Worm (Caenorhabditis elegans) whole organism, L4 larva: ENCODE results near the gene srg-34.

Experiments used
- D1046.2 ChIP-seq: fragments of 200-800 bp; sonication (Bioruptor generic); IDR thresholded peaks from 2 replicates; pipeline ENCODE4 v1.3.6; 2022; ENCODE audit warnings: missing genetic modification characterization, missing compliant biosample characterization
- F10B5.3 ChIP-seq: sonication (generic microtip); optimal IDR thresholded peaks from 2 replicates; lab custom pipeline; 2016; ENCODE audit warnings: mild to moderate bottlenecking, missing genetic modification characterization, missing compliant biosample characterization
- F26F4.8 ChIP-seq: fragments of 200-800 bp; sonication (Bioruptor generic); conservative IDR thresholded peaks from 2 replicates; pipeline ENCODE4 v1.3.6; 2022; ENCODE audit warnings: missing genetic modification characterization, missing compliant biosample characterization
- T26A8.4 ChIP-seq: fragments of 200-800 bp; sonication (Bioruptor generic); IDR thresholded peaks from 2 replicates; pipeline ENCODE4 v1.3.6; 2022; ENCODE audit warnings: missing genetic modification characterization, missing compliant biosample characterization
- Y5F2A.4 ChIP-seq: fragments of 200-800 bp; sonication (Bioruptor generic); optimal IDR thresholded peaks from 2 replicates; lab custom pipeline; 2018; ENCODE audit warnings: mild to moderate bottlenecking, missing genetic modification characterization, missing compliant biosample characterization
- ZK546.5 ChIP-seq, 2 experiments: sonication (generic microtip); optimal IDR thresholded peaks; 2 replicates each; lab custom pipeline; 2017; ENCODE audit warnings: missing biosample characterization in 2 of 2, missing genetic modification characterization in 2 of 2
- aha-1 ChIP-seq: fragments of 150-350 bp; peaks from one replicate; lab custom pipeline; 2014; ENCODE audit warnings: missing biosample characterization, missing genetic modification characterization
- aly-2 ChIP-seq: sonication (generic microtip); optimal IDR thresholded peaks from 2 replicates; lab custom pipeline; 2018; ENCODE audit warnings: missing biosample characterization, missing genetic modification characterization
- ama-1 ChIP-seq: fragments of 150-350 bp; optimal IDR thresholded peaks from 2 replicates; lab custom pipeline; 2014; ENCODE audit warnings: inconsistent platforms, mixed read lengths
- cey-2 ChIP-seq: sonication (generic microtip); optimal IDR thresholded peaks from 3 replicates; lab custom pipeline; 2017; ENCODE audit warnings: missing genetic modification characterization, mild to moderate bottlenecking, missing compliant biosample characterization, antibody characterized with exemption, borderline replicate concordance; ENCODE audit not compliant: insufficient read depth
- ctbp-1 ChIP-seq: fragments of 200-800 bp; sonication (Bioruptor generic); IDR thresholded peaks from 2 replicates; pipeline ENCODE4 v1.3.6; 2022; ENCODE audit warnings: missing genetic modification reagents, missing genetic modification characterization, missing compliant biosample characterization
- daf-16 ChIP-seq, 3 experiments: sonication (generic microtip); optimal IDR thresholded peaks; 2 replicates each; lab custom pipeline; 2016 to 2017; ENCODE audit warnings: missing genetic modification characterization in 3 of 3, missing genetic modification reagents in 3 of 3, mild to moderate bottlenecking in 2 of 3, missing compliant biosample characterization in 2 of 3, missing biosample characterization in 1 of 3, moderate library complexity in 1 of 3
- daf-19 ChIP-seq: fragments of 200-800 bp; sonication (Bioruptor generic); conservative IDR thresholded peaks from 2 replicates; pipeline ENCODE4 v1.3.6; 2022; ENCODE audit warnings: missing genetic modification characterization, missing compliant biosample characterization
- daf-8 ChIP-seq: fragments of 200-800 bp; sonication (Bioruptor generic); IDR thresholded peaks from 2 replicates; pipeline ENCODE4 v1.3.6; 2022; ENCODE audit warnings: missing genetic modification characterization, missing compliant biosample characterization
- dmd-8 ChIP-seq: fragments of 200-800 bp; sonication (Bioruptor generic); IDR thresholded peaks from 2 replicates; pipeline ENCODE4 v1.3.6; 2022; ENCODE audit warnings: missing genetic modification characterization, missing compliant biosample characterization
- dve-1 ChIP-seq: sonication (generic microtip); optimal IDR thresholded peaks from 2 replicates; lab custom pipeline; 2017; ENCODE audit warnings: antibody characterized with exemption, mild to moderate bottlenecking, missing genetic modification characterization, missing compliant biosample characterization; ENCODE audit not compliant: insufficient read depth
- egl-43 ChIP-seq: fragments of 200-800 bp; sonication (Bioruptor generic); IDR thresholded peaks from 2 replicates; pipeline ENCODE4 v1.3.6; 2022; ENCODE audit warnings: missing genetic modification reagents, missing genetic modification characterization, missing compliant biosample characterization
- gei-8 ChIP-seq: fragments of 200-800 bp; sonication (Bioruptor generic); optimal IDR thresholded peaks from 2 replicates; lab custom pipeline; 2018; ENCODE audit warnings: mild to moderate bottlenecking, missing genetic modification characterization, missing compliant biosample characterization
- hif-1 ChIP-seq, 2 experiments: sonication (generic microtip); optimal IDR thresholded peaks; 2 replicates each; lab custom pipeline; 2016 to 2017; ENCODE audit warnings: missing compliant biosample characterization in 2 of 2, missing genetic modification characterization in 2 of 2, missing genetic modification reagents in 2 of 2, missing genotype in 2 of 2, mild to moderate bottlenecking in 1 of 2
- hlh-30 ChIP-seq: sonication (generic microtip); optimal IDR thresholded peaks from 2 replicates; lab custom pipeline; 2017; ENCODE audit warnings: antibody characterized with exemption, mild to moderate bottlenecking, missing genetic modification characterization, missing compliant biosample characterization; ENCODE audit not compliant: insufficient read depth
- lin-13 ChIP-seq: fragments of 150-350 bp; optimal IDR thresholded peaks from 2 replicates; lab custom pipeline; 2014; ENCODE audit warnings: missing biosample characterization, missing genetic modification reagents, missing genetic modification characterization
- lin-38 ChIP-seq: fragments of 200-800 bp; sonication (Bioruptor generic); IDR thresholded peaks from 2 replicates; pipeline ENCODE4 v1.3.6; 2022; ENCODE audit warnings: missing genetic modification reagents, missing genetic modification characterization, missing compliant biosample characterization
- lin-39 ChIP-seq: fragments of 150-350 bp; optimal IDR thresholded peaks from 2 replicates; lab custom pipeline; 2014; ENCODE audit warnings: missing biosample characterization, missing genetic modification reagents, missing genetic modification characterization
- madf-5 ChIP-seq, 2 experiments: fragments of 200-800 bp; sonication (Bioruptor generic); IDR thresholded peaks; 2 replicates each; pipeline ENCODE4 v1.3.6; 2022; ENCODE audit warnings: missing compliant biosample characterization in 2 of 2, missing genetic modification characterization in 2 of 2
- mdl-1 ChIP-seq, 2 experiments: fragments of 150-350 bp in 1 of 2; sonication (generic microtip) in 1 of 2; optimal IDR thresholded peaks; 2 replicates each; lab custom pipeline; 2014 to 2017; ENCODE audit warnings: missing biosample characterization in 2 of 2, missing genetic modification characterization in 2 of 2
- mes-2 ChIP-seq: sonication (generic microtip); optimal IDR thresholded peaks from 2 replicates; lab custom pipeline; 2016; ENCODE audit warnings: missing genotype, mild to moderate bottlenecking, missing genetic modification characterization, missing compliant biosample characterization; ENCODE audit not compliant: poor library complexity, severe bottlenecking
- nhr-11 ChIP-seq: fragments of 150-350 bp; optimal IDR thresholded peaks from 2 replicates; lab custom pipeline; 2014; ENCODE audit warnings: missing biosample characterization, missing genetic modification characterization
- nhr-237 ChIP-seq: sonication (generic microtip); optimal IDR thresholded peaks from 2 replicates; lab custom pipeline; 2017; ENCODE audit warnings: missing biosample characterization, missing genetic modification characterization
- nhr-76 ChIP-seq: fragments of 150-350 bp; optimal IDR thresholded peaks from 2 replicates; lab custom pipeline; 2014; ENCODE audit warnings: missing biosample characterization, missing genetic modification characterization
- nhr-77 ChIP-seq: fragments of 150-350 bp; optimal IDR thresholded peaks from 2 replicates; lab custom pipeline; 2014; ENCODE audit warnings: missing biosample characterization, missing genetic modification characterization
- sdz-12 ChIP-seq: fragments of 200-800 bp; sonication (Bioruptor generic); optimal IDR thresholded peaks from 2 replicates; lab custom pipeline; 2018; ENCODE audit warnings: mild to moderate bottlenecking, missing genetic modification characterization, missing compliant biosample characterization
- set-16 ChIP-seq: fragments of 200-800 bp; sonication (Bioruptor generic); IDR thresholded peaks from 2 replicates; pipeline ENCODE4 v1.3.6; 2022; ENCODE audit warnings: missing genetic modification reagents, missing genetic modification characterization, missing compliant biosample characterization
- snpc-4 ChIP-seq: fragments of 150-350 bp; optimal IDR thresholded peaks from 2 replicates; lab custom pipeline; 2014; ENCODE audit warnings: missing biosample characterization, missing genetic modification characterization
- spr-1 ChIP-seq: sonication (generic microtip); optimal IDR thresholded peaks from 2 replicates; lab custom pipeline; 2016; ENCODE audit warnings: mild to moderate bottlenecking, missing genetic modification characterization, missing compliant biosample characterization
- tra-1 ChIP-seq: fragments of 200-800 bp; sonication (Bioruptor generic); IDR thresholded peaks from 2 replicates; pipeline ENCODE4 v1.3.6; 2022; ENCODE audit warnings: missing genetic modification reagents, missing genetic modification characterization, missing compliant biosample characterization
- unc-62 ChIP-seq, 3 experiments: fragments of 150-350 bp in 1 of 3; sonication (generic microtip); optimal IDR thresholded peaks in 2 of 3; peaks in 1 of 3; 1 replicate in 1 of 3; 2 replicates in 2 of 3; lab custom pipeline; 2014 to 2017; ENCODE audit warnings: missing biosample characterization in 3 of 3, missing genetic modification characterization in 3 of 3, missing genetic modification reagents in 3 of 3, missing genotype in 1 of 3
- zfp-2 ChIP-seq: sonication (generic microtip); optimal IDR thresholded peaks from 2 replicates; lab custom pipeline; 2016; ENCODE audit warnings: mild to moderate bottlenecking, missing genetic modification characterization, missing compliant biosample characterization
- zip-2 ChIP-seq: fragments of 150-350 bp; optimal IDR thresholded peaks from 2 replicates; lab custom pipeline; 2014; ENCODE audit warnings: missing biosample characterization, missing genetic modification characterization

Gene srg-34

ce11 chrV:18589585-18589984, 24.9 kb upstream of the srg-34 start:
- TF ChIP-seq aha-1 (peak; percentile 71), tra-1 (GFP tag; lab: Robert Waterston, UW) (no peak), dmd-8 (GFP tag; lab: Robert Waterston, UW) (no peak), zfp-2 (no peak), F26F4.8 (GFP tag; lab: Robert Waterston, UW) (no peak)

- TF ChIP-seq lin-38 (GFP tag; lab: Robert Waterston, UW) = no peak
- TF ChIP-seq daf-8 = no peak
- TF ChIP-seq dve-1 = no peak
- TF ChIP-seq lin-13 (GFP tag; lab: Kevin White, UChicago) = no peak
- no peak for TF ChIP-seq spr-1
- no peak for TF ChIP-seq daf-16 (GFP tag; optimal IDR thresholded peaks at IDR 0.05; lab: Kevin White, UChicago)
- TF ChIP-seq daf-16 (tag; optimal IDR thresholded peaks at IDR 0.05; lab: Kevin White, UChicago) = no peak
- TF ChIP-seq snpc-4 (tag; lab: Kevin White, UChicago) = no peak
These were observed 23.2 kb upstream of the srg-34 start for ce11 chrV:18587936-18588335.

ce11 chrV:18586954-18587353, 22.3 kb upstream of the srg-34 start:
- TF ChIP-seq unc-62 (GFP tag; optimal IDR thresholded peaks at IDR 0.05 in 1 of 2; lab: Kevin White, UChicago) = peak in 1 of 2 experiments; percentile 87
- no peak for TF ChIP-seq unc-62 (tag; optimal IDR thresholded peaks at IDR 0.05; lab: Kevin White, UChicago)
- no peak for TF ChIP-seq ZK546.5 (tag; optimal IDR thresholded peaks at IDR 0.05; lab: Kevin White, UChicago)

ce11 chrV:18585102-18585501, 20.4 kb upstream of the srg-34 start:
- TF ChIP-seq aly-2 = no peak
- no peak for TF ChIP-seq lin-38 (GFP tag; lab: Robert Waterston, UW)
- peak in 1 of 2 experiments; percentile 97 for TF ChIP-seq unc-62 (GFP tag; optimal IDR thresholded peaks at IDR 0.05 in 1 of 2; lab: Kevin White, UChicago)
- TF ChIP-seq unc-62 (tag; optimal IDR thresholded peaks at IDR 0.05; lab: Kevin White, UChicago) = no peak

ce11 chrV:18582358-18582757, 17.7 kb upstream of the srg-34 start, which contains the start of gene txt-14:
Gene txt-14 (plus strand): TSS chrV:18582658.
- TF ChIP-seq hif-1 (tag; optimal IDR thresholded peaks at IDR 0.05; lab: Kevin White, UChicago) (no peak), dmd-8 (GFP tag; lab: Robert Waterston, UW) (no peak), madf-5 (GFP tag; IDR thresholded peaks at IDR 0.05; lab: Robert Waterston, UW) (no peak), Y5F2A.4 (GFP tag; lab: Kevin White, UChicago) (no peak), sdz-12 (GFP tag; lab: Kevin White, UChicago) (no peak), nhr-77 (tag; lab: Kevin White, UChicago) (no peak), T26A8.4 (GFP tag; lab: Robert Waterston, UW) (no peak), cey-2 (tag; lab: Kevin White, UChicago) (no peak), lin-39 (no peak), nhr-237 (tag; lab: Kevin White, UChicago) (no peak), zfp-2 (no peak)

ce11 chrV:18581393-18582113, 16.9 kb upstream of the srg-34 start:
- TF ChIP-seq zip-2 (tag; lab: Kevin White, UChicago) = no peak
- no peak for TF ChIP-seq nhr-77 (tag; lab: Kevin White, UChicago)
- TF ChIP-seq sdz-12 (GFP tag; lab: Kevin White, UChicago) = no peak
- no peak for TF ChIP-seq set-16
- no peak for TF ChIP-seq D1046.2 (GFP tag; lab: Robert Waterston, UW)
- no peak for TF ChIP-seq egl-43 (GFP tag; lab: Robert Waterston, UW)
- TF ChIP-seq hlh-30 = peak; percentile 19
- no peak for TF ChIP-seq daf-19 (GFP tag; lab: Robert Waterston, UW)
- no peak for TF ChIP-seq daf-8
- no peak for TF ChIP-seq F10B5.3 (tag; lab: Kevin White, UChicago)
- TF ChIP-seq mes-2 (tag; lab: Kevin White, UChicago) = no peak
- TF ChIP-seq unc-62 (GFP tag; optimal IDR thresholded peaks at IDR 0.05 in 1 of 2; lab: Kevin White, UChicago) = peak in 1 of 2 experiments; percentile 72
- TF ChIP-seq unc-62 (tag; optimal IDR thresholded peaks at IDR 0.05; lab: Kevin White, UChicago) = no peak
- no peak for TF ChIP-seq nhr-76 (tag; lab: Kevin White, UChicago)
- no peak for TF ChIP-seq gei-8 (GFP tag; lab: Kevin White, UChicago)
- no peak for TF ChIP-seq mdl-1 (tag; optimal IDR thresholded peaks at IDR 0.05; lab: Kevin White, UChicago)
- TF ChIP-seq ama-1 (lab: Kevin White, UChicago) = no peak
- no peak for TF ChIP-seq dmd-8 (GFP tag; lab: Robert Waterston, UW)
- TF ChIP-seq ctbp-1 = no peak
- TF ChIP-seq daf-16 (GFP tag; optimal IDR thresholded peaks at IDR 0.05; lab: Kevin White, UChicago) = peak in 1 of 2 experiments; percentile 48
- no peak for TF ChIP-seq daf-16 (tag; optimal IDR thresholded peaks at IDR 0.05; lab: Kevin White, UChicago)
- peak; percentile 59 for TF ChIP-seq nhr-11 (tag; lab: Kevin White, UChicago)
